Fruit fly (Drosophila melanogaster): ENCODE measurements around the gene mus304.

The mus304 gene

DNA sequence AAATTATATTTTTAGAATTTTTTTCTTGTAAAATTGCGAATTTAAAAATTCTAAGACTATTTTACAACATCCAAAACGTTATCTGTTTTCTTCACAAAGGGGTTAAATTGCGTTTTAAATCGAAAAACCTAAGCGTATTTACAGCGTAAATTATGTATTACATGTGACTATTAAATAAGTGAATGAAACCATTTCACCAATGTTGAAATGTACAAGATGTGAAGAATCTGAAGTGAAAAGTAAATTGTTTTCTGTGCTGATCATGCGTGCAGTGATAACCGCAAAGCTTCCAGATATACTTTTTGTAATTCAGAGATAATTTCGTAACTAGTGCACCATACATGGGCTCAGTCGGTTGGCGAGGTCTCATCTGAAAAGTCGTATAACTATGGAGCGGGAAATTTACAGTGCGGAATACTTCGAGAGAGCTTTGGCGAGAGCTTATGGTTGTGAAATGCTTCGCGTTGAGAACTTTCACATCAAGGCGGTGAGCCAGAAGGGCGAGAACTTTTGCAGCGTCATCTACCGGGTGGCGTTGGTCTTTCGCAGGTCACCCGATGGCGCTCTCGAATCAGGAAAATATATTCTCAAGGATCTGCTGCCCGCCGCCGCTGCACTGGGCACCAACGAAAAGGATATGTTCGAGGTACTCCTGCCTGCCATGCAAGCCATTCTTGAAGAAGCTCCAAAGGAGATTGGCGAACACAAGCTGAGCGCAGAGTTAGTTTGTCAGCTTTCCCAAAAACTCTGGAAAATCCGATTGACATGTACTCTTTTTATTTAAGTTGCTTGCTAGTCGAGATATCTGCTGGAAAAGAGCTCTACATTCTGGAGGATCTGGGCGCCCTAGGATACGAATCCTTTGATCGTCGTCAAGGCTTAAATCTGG lies 4.7 kb downstream of the mus304 start (continued):
- TF ChIP-seq rib (GFP tag; IDR thresholded peaks at IDR 0.05) (peak; percentile 47; the same call in 1 of the 2 replicates), CG4424 (GFP tag; optimal IDR thresholded peaks at IDR 0.05) (no peak), CG11504 (tag; optimal IDR thresholded peaks at IDR 0.05) (peak; percentile 73), jumu (GFP tag; optimal IDR thresholded peaks at IDR 0.05) (no peak), slbo (GFP tag; IDR thresholded peaks at IDR 0.05) (peak; percentile 61), CG18011 (GFP tag; optimal IDR thresholded peaks at IDR 0.05) (no peak), pzg (GFP tag; optimal IDR thresholded peaks at IDR 0.05) (peak; percentile 5), ftz-f1 (GFP tag; optimal IDR thresholded peaks at IDR 0.05) (peak; percentile 61), CG10959 (GFP tag; IDR thresholded peaks at IDR 0.05) (0 out of 2 replicates have a peak, but pooled peaks have one; percentile 40), wor (GFP tag; IDR thresholded peaks at IDR 0.05) (no peak), danr (GFP tag; IDR thresholded peaks at IDR 0.05) (no peak), br (optimal IDR thresholded peaks at IDR 0.05) (no peak), Spps (tag; optimal IDR thresholded peaks at IDR 0.05) (no peak), Ptx1 (GFP tag; IDR thresholded peaks at IDR 0.05) (peak; percentile 32; the same call in 1 of the 2 replicates), CG18262 (tag; optimal IDR thresholded peaks at IDR 0.05) (peak; percentile 70), CG1233 (GFP tag; optimal IDR thresholded peaks at IDR 0.05) (peak; percentile 49), CG5953 (GFP tag; IDR thresholded peaks at IDR 0.05) (peak; percentile 62; the same call in 1 of the 2 replicates), hkb (optimal IDR thresholded peaks at IDR 0.05) (no peak), hkb (GFP tag; IDR thresholded peaks at IDR 0.05) (peak; percentile 53; the same call in 1 of the 2 replicates), schlank (tag; optimal IDR thresholded peaks at IDR 0.05) (no peak), Aef1 (GFP tag; IDR thresholded peaks at IDR 0.05) (no peak), Taf1 (GFP tag; IDR thresholded peaks at IDR 0.05) (0 out of 2 replicates have a peak, but pooled peaks have one; percentile 26), CG30431 (GFP tag; optimal IDR thresholded peaks at IDR 0.05) (no peak), Ets65A (GFP tag) (peak; percentile 81), bowl (GFP tag; IDR thresholded peaks at IDR 0.05) (peak; percentile 48; the same call in 1 of the 2 replicates), run (tag; optimal IDR thresholded peaks at IDR 0.05) (peak; percentile 54), Nf-YB (GFP tag; optimal IDR thresholded peaks at IDR 0.05) (peak; percentile 15), ttk (GFP tag; IDR thresholded peaks at IDR 0.05) (peak; percentile 55; the same call in 1 of the 2 replicates), Hand (GFP tag; optimal IDR thresholded peaks at IDR 0.05) (no peak), Nf-YC (tag; optimal IDR thresholded peaks at IDR 0.05) (no peak), CG16863 (GFP tag; optimal IDR thresholded peaks at IDR 0.05) (peak; percentile 7), gro (GFP tag; optimal IDR thresholded peaks at IDR 0.05) (peak; percentile 46), Neu2 (GFP tag; optimal IDR thresholded peaks at IDR 0.05; ENCODE audit: borderline replicate concordance) (no peak), zfh2 (GFP tag; optimal IDR thresholded peaks at IDR 0.05) (no peak), Bteb2 (GFP tag; optimal IDR thresholded peaks at IDR 0.05) (no peak), amos (GFP tag; IDR thresholded peaks at IDR 0.05; ENCODE audit: partially characterized antibody) (no peak; the same call in 1 of the 2 replicates), Opbp (GFP tag; IDR thresholded peaks at IDR 0.05; ENCODE audit: partially characterized antibody) (0 out of 3 replicates have a peak, but pooled peaks have one; percentile 21), bbx (GFP tag; IDR thresholded peaks at IDR 0.05; ENCODE audit: partially characterized antibody) (peak; percentile 27; the same call in 1 of the 2 replicates), ATbp (GFP tag; optimal IDR thresholded peaks at IDR 0.05) (no peak), CG43689 (GFP tag; IDR thresholded peaks at IDR 0.05) (no peak), prd (optimal IDR thresholded peaks at IDR 0.05) (no peak), prd (GFP tag; IDR thresholded peaks at IDR 0.05) (peak; percentile 24; the same call in 1 of the 3 replicates), CG14050 (GFP tag; IDR thresholded peaks at IDR 0.05) (peak; percentile 15; the same call in 1 of the 3 replicates), ac (GFP tag; optimal IDR thresholded peaks at IDR 0.05) (no peak), sna (GFP tag; IDR thresholded peaks at IDR 0.05; ENCODE audit: partially characterized antibody) (no peak), bcd (GFP tag; optimal IDR thresholded peaks at IDR 0.05) (no peak), seq (GFP tag; IDR thresholded peaks at IDR 0.05) (peak; percentile 75), CG12659 (GFP tag; optimal IDR thresholded peaks at IDR 0.05) (peak; percentile 20), CG14441 (GFP tag; IDR thresholded peaks at IDR 0.05) (no peak)
